Fruit fly (Drosophila melanogaster) whole organism, pupa: ENCODE data around the gene wrd.

Experiments used
- CG10348 ChIP-seq: fragments of 200-800 bp; sonication (Bioruptor generic); IDR thresholded peaks from 2 replicates; pipeline ENCODE4 v1.3.6; 2022; ENCODE audit warnings: missing biosample characterization, missing genetic modification characterization
- CG12605 ChIP-seq: fragments of 200-800 bp; sonication (Bioruptor generic); IDR thresholded peaks from 2 replicates; pipeline ENCODE4 v1.3.6; 2022; ENCODE audit warnings: missing biosample characterization, missing genetic modification characterization
- CG13204 ChIP-seq: fragments of 200-800 bp; sonication (Bioruptor generic); optimal IDR thresholded peaks from 2 replicates; lab custom pipeline; 2018; ENCODE audit warnings: missing biosample characterization, mild to moderate bottlenecking, missing genetic modification characterization, moderate library complexity
- CG14655 ChIP-seq: fragments of 200-800 bp; sonication (Bioruptor generic); optimal IDR thresholded peaks from 3 replicates; lab custom pipeline; 2017; ENCODE audit warnings: mild to moderate bottlenecking, missing biosample characterization, missing genetic modification reagents, missing genetic modification characterization
- CG15710 ChIP-seq: fragments of 200-800 bp; sonication (Bioruptor generic); optimal IDR thresholded peaks from 2 replicates; lab custom pipeline; 2018; ENCODE audit warnings: missing biosample characterization, mild to moderate bottlenecking, missing genetic modification characterization, moderate library complexity
- CG17806 ChIP-seq: fragments of 200-800 bp; sonication (Bioruptor generic); optimal IDR thresholded peaks from 2 replicates; lab custom pipeline; 2018; ENCODE audit warnings: missing biosample characterization, mild to moderate bottlenecking, missing genetic modification characterization, moderate library complexity
- CG32121 ChIP-seq: fragments of 200-800 bp; sonication (Bioruptor generic); IDR thresholded peaks from 2 replicates; pipeline ENCODE4 v1.3.6; 2022; ENCODE audit warnings: missing biosample characterization, missing genetic modification characterization
- CG34367 ChIP-seq: fragments of 200-800 bp; sonication (Bioruptor generic); optimal IDR thresholded peaks from 2 replicates; lab custom pipeline; 2018; ENCODE audit warnings: missing biosample characterization, mild to moderate bottlenecking, missing genetic modification characterization
- CG4496 ChIP-seq: fragments of 200-800 bp; sonication (Bioruptor generic); IDR thresholded peaks from 3 replicates; pipeline ENCODE4 v1.3.6; 2022; ENCODE audit warnings: missing biosample characterization, missing genetic modification characterization
- CG8159 ChIP-seq: fragments of 200-800 bp; sonication (Bioruptor generic); optimal IDR thresholded peaks from 3 replicates; lab custom pipeline; 2018; ENCODE audit warnings: missing biosample characterization, mild to moderate bottlenecking, missing genetic modification characterization, moderate library complexity
- CG8301 ChIP-seq: fragments of 200-800 bp; sonication (Bioruptor generic); optimal IDR thresholded peaks from 2 replicates; lab custom pipeline; 2018; ENCODE audit warnings: missing biosample characterization, mild to moderate bottlenecking, missing genetic modification characterization
- CG9948 ChIP-seq: fragments of 200-800 bp; sonication (Bioruptor generic); optimal IDR thresholded peaks from 2 replicates; lab custom pipeline; 2018; ENCODE audit warnings: missing biosample characterization, mild to moderate bottlenecking, missing genetic modification characterization, moderate library complexity
- D1 ChIP-seq: fragments of 200-800 bp; sonication (Bioruptor generic); optimal IDR thresholded peaks from 2 replicates; lab custom pipeline; 2018; ENCODE audit warnings: missing biosample characterization, mild to moderate bottlenecking, missing genetic modification characterization, moderate library complexity
- EcR ChIP-seq: fragments of 200-800 bp; sonication (Bioruptor generic); optimal IDR thresholded peaks from 3 replicates; lab custom pipeline; 2019; ENCODE audit warnings: missing biosample characterization, missing genetic modification characterization, mild to moderate bottlenecking, moderate library complexity, missing genetic modification reagents
- Ets98B ChIP-seq: fragments of 200-800 bp; sonication (Bioruptor generic); IDR thresholded peaks from 2 replicates; pipeline ENCODE4 v1.3.6; 2022; ENCODE audit warnings: missing biosample characterization, missing genetic modification characterization
- Pif1A ChIP-seq: fragments of 200-800 bp; sonication (Bioruptor generic); optimal IDR thresholded peaks from 3 replicates; lab custom pipeline; 2016; ENCODE audit warnings: missing biosample characterization, missing genetic modification characterization
- Pif1B ChIP-seq: fragments of 200-800 bp; sonication (Bioruptor generic); optimal IDR thresholded peaks from 3 replicates; lab custom pipeline; 2016; ENCODE audit warnings: missing biosample characterization, missing genetic modification characterization
- Snoo ChIP-seq: fragments of 200-800 bp; sonication (Bioruptor generic); optimal IDR thresholded peaks from 3 replicates; lab custom pipeline; 2017; ENCODE audit warnings: missing biosample characterization, mild to moderate bottlenecking, missing genetic modification characterization, inconsistent platforms
- fd96Ca ChIP-seq: fragments of 200-800 bp; sonication (Bioruptor generic); IDR thresholded peaks from 3 replicates; pipeline ENCODE4 v1.3.6; 2022; ENCODE audit warnings: missing biosample characterization, missing genetic modification characterization
- gl ChIP-seq: fragments of 200-800 bp; sonication (Bioruptor generic); optimal IDR thresholded peaks from 2 replicates; lab custom pipeline; 2018; ENCODE audit warnings: missing biosample characterization, mild to moderate bottlenecking, missing genetic modification characterization
- rn ChIP-seq: fragments of 200-800 bp; sonication (Bioruptor generic); IDR thresholded peaks from 2 replicates; pipeline ENCODE4 v1.3.6; 2022; ENCODE audit warnings: missing biosample characterization, missing genetic modification characterization

The wrd gene

dm6 chr3R:18188702-18189125 is 21.2 kb downstream of the wrd start, which contains the start of the genes CG12321 and MED17:
TSS of gene CG12321 (minus strand) at chr3R:18188707.
TSS of gene MED17 (plus strand) at chr3R:18189072.
- TF ChIP-seq CG8159 (tag; lab: Kevin White, UChicago) (peak; percentile 84), CG17806 (peak; percentile 84), CG32121 (GFP tag; lab: Robert Waterston, UW) (peak; percentile 71), Ets98B (GFP tag; lab: Robert Waterston, UW) (peak; percentile 82), CG14655 (GFP tag; lab: Kevin White, UChicago) (no peak), CG34367 (tag; lab: Kevin White, UChicago) (peak; percentile 62), CG9948 (peak; percentile 84), fd96Ca (peak; percentile 77; the same call in 2 of the 3 replicates), Pif1B (peak; percentile 32), Pif1A (GFP tag; lab: Kevin White, UChicago) (no peak), EcR (no peak), CG8301 (tag; lab: Kevin White, UChicago) (peak; percentile 79), gl (peak; percentile 14), Snoo (peak; percentile 85), D1 (no peak), rn (GFP tag; lab: Robert Waterston, UW) (peak; percentile 63), CG15710 (tag; lab: Kevin White, UChicago) (peak; percentile 85), CG12605 (peak; percentile 61), CG13204 (GFP tag; lab: Kevin White, UChicago) (no peak), CG10348 (GFP tag; lab: Robert Waterston, UW) (peak; percentile 69; the same call in 1 of the 2 replicates), CG4496 (GFP tag; lab: Robert Waterston, UW) (peak; percentile 82)

- no peak for TF ChIP-seq CG34367 (tag; lab: Kevin White, UChicago)
- no peak for TF ChIP-seq CG8301 (tag; lab: Kevin White, UChicago)
- TF ChIP-seq Ets98B (GFP tag; lab: Robert Waterston, UW): no peak
- no peak for TF ChIP-seq rn (GFP tag; lab: Robert Waterston, UW)
- no peak for TF ChIP-seq CG17806
- TF ChIP-seq CG9948: no peak
- no peak for TF ChIP-seq CG12605
- TF ChIP-seq CG8159 (tag; lab: Kevin White, UChicago): no peak
- no peak for TF ChIP-seq CG32121 (GFP tag; lab: Robert Waterston, UW)
Observed at dm6 chr3R:18191867-18192266, 24.3 kb downstream of the wrd start, which contains the start of gene CG14313. TSS of gene CG14313 (minus strand) at chr3R:18191967.

- TF ChIP-seq CG17806 (no peak), CG13204 (GFP tag; lab: Kevin White, UChicago) (no peak), Pif1A (GFP tag; lab: Kevin White, UChicago) (no peak), CG34367 (tag; lab: Kevin White, UChicago) (no peak), Snoo (no peak), D1 (no peak), gl (no peak), CG15710 (tag; lab: Kevin White, UChicago) (no peak), CG8159 (tag; lab: Kevin White, UChicago) (no peak), CG8301 (tag; lab: Kevin White, UChicago) (no peak), CG10348 (GFP tag; lab: Robert Waterston, UW) (no peak), CG4496 (GFP tag; lab: Robert Waterston, UW) (no peak), CG9948 (no peak), rn (GFP tag; lab: Robert Waterston, UW) (no peak), CG14655 (GFP tag; lab: Kevin White, UChicago) (no peak), fd96Ca (no peak), CG32121 (GFP tag; lab: Robert Waterston, UW) (no peak), EcR (no peak), Ets98B (GFP tag; lab: Robert Waterston, UW) (no peak), Pif1B (no peak)
- TF ChIP-seq, all 21 proteins: peak for 0
Observed at dm6 chr3R:18195295-18195694, 27.7 kb downstream of the wrd start.

- no peak for TF ChIP-seq D1
- TF ChIP-seq CG17806: no peak
- no peak for TF ChIP-seq Ets98B (GFP tag; lab: Robert Waterston, UW)
- no peak for TF ChIP-seq CG8301 (tag; lab: Kevin White, UChicago)
- no peak for TF ChIP-seq gl
- TF ChIP-seq CG4496 (GFP tag; lab: Robert Waterston, UW): no peak
- no peak for TF ChIP-seq CG12605
- TF ChIP-seq Pif1B: no peak
- TF ChIP-seq Pif1A (GFP tag; lab: Kevin White, UChicago): no peak
Observed at dm6 chr3R:18196622-18196990, 29.0 kb downstream of the wrd start.

- no peak for TF ChIP-seq CG32121 (GFP tag; lab: Robert Waterston, UW)
- TF ChIP-seq gl: peak; percentile 97
- no peak for TF ChIP-seq CG10348 (GFP tag; lab: Robert Waterston, UW)
- TF ChIP-seq CG8159 (tag; lab: Kevin White, UChicago): peak; percentile 60
- TF ChIP-seq CG17806: peak; percentile 70
- peak; percentile 73 for TF ChIP-seq CG14655 (GFP tag; lab: Kevin White, UChicago)
- peak; percentile 71 for TF ChIP-seq CG8301 (tag; lab: Kevin White, UChicago)
- peak; percentile 86 for TF ChIP-seq Pif1B
- TF ChIP-seq CG15710 (tag; lab: Kevin White, UChicago): peak; percentile 72
- TF ChIP-seq D1: peak; percentile 68
- TF ChIP-seq fd96Ca: no peak
- TF ChIP-seq EcR: peak; percentile 72
- no peak for TF ChIP-seq CG12605
- peak; percentile 41 for TF ChIP-seq Snoo
- TF ChIP-seq rn (GFP tag; lab: Robert Waterston, UW): no peak
- TF ChIP-seq Pif1A (GFP tag; lab: Kevin White, UChicago): peak; percentile 90
- TF ChIP-seq CG4496 (GFP tag; lab: Robert Waterston, UW): no peak
- TF ChIP-seq CG9948: peak; percentile 42
- peak; percentile 95 for TF ChIP-seq CG13204 (GFP tag; lab: Kevin White, UChicago)
- TF ChIP-seq Ets98B (GFP tag; lab: Robert Waterston, UW): no peak
- peak; percentile 82 for TF ChIP-seq CG34367 (tag; lab: Kevin White, UChicago)
Observed at dm6 chr3R:18196991-18197801, 29.6 kb downstream of the wrd start.
